Fruit fly (Drosophila melanogaster) whole organism, larva: ENCODE results near the gene CG32302.

ENCODE experiments used
- noc ChIP-seq: fragments of 200-800 bp; sonication (Bioruptor generic); optimal IDR thresholded peaks from 3 replicates; lab custom pipeline; 2019; ENCODE audit warnings: missing biosample characterization, mild to moderate bottlenecking, missing genetic modification characterization, moderate library complexity

CG32302 gene

dm6 chr3L:2268525-2268924, at the start of gene CG32302:
CG32302 (plus strand) TSS chr3L:2268825.
- no peak for TF ChIP-seq noc (tag; lab: Kevin White, UChicago)

- no peak for TF ChIP-seq noc (tag; lab: Kevin White, UChicago)
Observed at dm6 chr3L:2228367-2229171, 40.1 kb upstream of the CG32302 start.

- TF ChIP-seq noc (tag; lab: Kevin White, UChicago): no peak
Observed at dm6 chr3L:2229172-2229696, 39.4 kb upstream of the CG32302 start, which contains the start of gene Oseg2. Oseg2 (plus strand) TSS chr3L:2229646.

- no peak for TF ChIP-seq noc (tag; lab: Kevin White, UChicago)
Observed at dm6 chr3L:2237034-2237433, 31.6 kb upstream of the CG32302 start, which contains the start of gene CG9018. CG9018 (minus strand) TSS chr3L:2237076.

dm6 chr3L:2237543-2238233, 30.9 kb upstream of the CG32302 start, which contains the start of gene ACXD:
ACXD (plus strand) TSS chr3L:2237608.
- peak; percentile 87 for TF ChIP-seq noc (tag; lab: Kevin White, UChicago)

dm6 chr3L:2243846-2244528, 24.6 kb upstream of the CG32302 start, which contains the start of gene CG32301:
CG32301 (plus strand) TSS chr3L:2244478.
- no peak for TF ChIP-seq noc (tag; lab: Kevin White, UChicago)

DNA sequence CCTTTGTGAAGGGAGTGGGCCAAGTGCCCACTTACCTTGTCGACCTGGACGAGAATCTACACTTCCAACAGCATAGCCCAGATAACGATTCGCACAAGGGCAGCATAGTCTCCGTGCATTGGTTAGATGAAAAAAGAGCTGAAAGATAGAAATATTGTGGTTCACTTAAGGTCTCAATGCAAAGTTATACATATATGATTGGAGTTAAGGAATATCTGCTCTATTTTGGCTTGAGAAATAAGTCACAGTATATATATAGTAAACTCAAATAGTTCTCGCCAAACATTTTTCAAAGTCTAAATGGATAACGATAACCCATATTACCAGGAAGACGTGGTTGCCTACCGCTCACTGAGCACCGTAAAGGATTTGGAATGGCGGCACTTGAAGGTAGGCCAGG, 20.3 kb upstream of the CG32302 start, which contains the start of gene CG32305:
Gene CG32305 (plus strand): TSS at position 301 of the 400 bp plus-strand sequence.
- TF ChIP-seq noc (tag; lab: Kevin White, UChicago): no peak

DNA sequence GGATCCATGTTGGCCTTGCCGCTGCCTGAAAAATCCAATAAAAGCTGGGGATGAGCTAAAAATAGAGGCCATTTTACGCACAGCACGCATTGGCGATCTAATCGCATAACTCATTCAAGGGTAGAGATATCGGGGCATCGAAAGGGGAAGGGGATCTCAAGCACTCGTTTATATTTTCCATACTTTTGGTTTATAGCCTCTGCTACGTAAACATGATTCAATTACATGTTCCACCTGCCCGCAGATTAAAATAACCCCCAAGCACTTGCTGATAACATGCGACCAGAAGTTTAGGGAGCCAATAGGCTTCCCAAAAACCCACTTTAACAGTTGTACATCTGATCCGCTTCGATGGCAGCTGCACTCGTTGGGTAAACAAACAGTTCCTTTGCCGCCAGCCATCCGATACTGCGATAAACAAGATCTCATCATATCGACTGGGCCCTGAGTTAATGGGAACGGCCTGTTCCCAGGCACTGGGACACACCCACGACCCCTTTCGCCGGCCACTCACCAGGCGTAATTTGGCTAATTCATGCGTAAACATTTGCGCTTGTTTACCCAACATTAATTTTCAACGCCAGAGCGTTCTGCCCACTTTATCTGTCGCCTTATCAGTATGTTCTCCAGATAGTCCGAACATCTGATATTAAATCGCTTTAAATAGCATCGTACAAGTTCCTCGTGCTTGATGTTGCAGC, 14.5 kb upstream of the CG32302 start:
- peak; percentile 26 for TF ChIP-seq noc (tag; lab: Kevin White, UChicago)

DNA sequence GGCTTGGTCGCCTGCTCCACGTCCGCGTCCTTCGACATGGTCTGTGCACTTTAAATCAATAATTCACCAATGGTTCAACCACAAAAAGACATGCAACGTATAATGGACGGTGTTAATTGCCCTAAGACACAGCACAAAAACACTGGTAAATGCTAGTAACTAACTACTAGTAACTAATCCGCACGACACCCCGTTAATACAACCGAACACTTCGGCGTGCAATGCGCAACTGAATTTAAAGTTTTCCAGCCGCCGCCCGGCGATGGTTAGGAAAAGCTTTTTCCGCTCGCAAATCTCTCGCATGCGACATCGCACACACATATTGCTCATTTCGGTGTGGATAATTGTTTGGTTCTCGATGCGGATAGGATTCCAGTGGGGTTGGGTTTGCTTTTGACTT, 12.8 kb upstream of the CG32302 start:
- no peak for TF ChIP-seq noc (tag; lab: Kevin White, UChicago)

DNA sequence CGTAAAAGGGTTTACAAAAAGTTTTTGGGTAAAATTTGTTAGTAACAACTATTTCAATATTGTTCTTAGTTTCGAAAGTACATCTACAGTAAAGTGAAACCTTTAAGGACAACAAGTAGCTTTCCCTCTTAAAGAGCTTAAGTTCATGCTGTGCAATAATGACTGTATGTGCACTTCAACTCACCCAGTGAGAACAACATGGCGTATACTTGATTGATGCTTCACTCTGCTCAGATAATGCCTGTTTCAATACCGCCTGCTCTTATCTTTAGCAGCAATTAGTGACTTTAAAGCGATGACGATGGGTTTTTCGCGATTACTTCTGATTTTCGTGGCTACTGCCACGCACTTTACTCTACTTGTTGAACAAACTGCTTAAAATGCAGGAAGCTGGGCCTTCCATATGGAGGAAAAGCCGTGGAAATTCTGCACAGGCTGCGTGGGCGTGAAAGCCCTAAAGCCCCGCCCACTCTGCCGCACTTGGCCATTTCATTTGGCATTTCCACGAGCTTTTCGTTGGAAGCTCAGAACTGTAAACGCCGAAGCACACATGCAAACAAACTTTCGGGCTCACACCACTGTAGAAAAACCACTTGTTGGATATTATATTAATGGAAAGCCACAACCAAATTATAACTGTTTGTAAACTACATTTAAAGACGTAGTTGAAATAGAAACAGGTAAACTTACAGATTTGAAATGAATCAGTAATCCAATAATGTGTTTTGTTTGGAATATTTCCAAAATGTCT, 12.0 kb upstream of the CG32302 start:
- no peak for TF ChIP-seq noc (tag; lab: Kevin White, UChicago)

- TF ChIP-seq noc (tag; lab: Kevin White, UChicago): peak; percentile 91
Observed at dm6 chr3L:2257412-2257862, 11.2 kb upstream of the CG32302 start, which contains the start of the genes CG1275 and Elp5. CG1275 (minus strand) TSS chr3L:2257423. Elp5 (plus strand) TSS chr3L:2257456.

DNA sequence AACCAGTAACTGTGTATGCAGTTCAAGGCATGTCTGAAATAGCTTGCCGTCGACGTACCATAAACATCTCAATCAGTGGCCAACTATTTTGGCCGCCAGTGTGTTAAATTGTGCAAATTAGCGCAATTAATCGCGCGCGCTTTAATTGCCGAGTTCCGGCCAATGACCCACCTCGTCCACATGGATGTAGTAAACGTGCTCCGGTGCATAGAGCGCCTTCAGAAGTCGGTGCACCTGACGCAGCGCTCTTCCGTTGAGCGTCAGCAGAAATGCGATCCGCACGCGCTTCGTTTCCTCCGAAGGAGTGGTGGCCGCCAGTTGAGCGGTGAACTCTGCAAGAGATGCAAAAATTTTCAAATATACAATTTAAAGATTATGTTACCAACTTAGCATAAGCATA, 7.3 kb upstream of the CG32302 start:
- no peak for TF ChIP-seq noc (tag; lab: Kevin White, UChicago)

DNA sequence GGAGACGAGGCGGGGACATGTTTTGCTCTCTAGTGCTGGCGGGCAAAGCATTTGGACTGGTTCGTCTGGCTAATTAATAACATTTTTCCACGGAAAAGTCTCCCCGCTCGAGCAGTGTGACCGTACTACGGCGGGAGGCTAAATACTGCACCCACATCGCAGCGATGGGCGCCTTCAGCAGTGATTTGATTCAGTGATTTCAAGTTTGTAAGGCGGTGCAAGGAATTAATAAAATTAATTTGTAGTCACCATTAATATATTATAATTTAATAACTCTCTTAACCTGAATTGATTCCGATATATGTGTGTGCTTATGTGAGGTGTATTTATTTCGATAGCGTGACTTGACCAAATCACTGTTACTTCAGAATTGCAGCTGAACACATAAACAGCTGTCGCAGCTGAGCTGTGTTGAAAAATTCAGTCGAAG, 6.1 kb upstream of the CG32302 start, which contains the start of the genes oxt and CG13807:
Gene oxt (minus strand): TSS at position 150 of the 430 bp plus-strand sequence.
Gene CG13807 (plus strand): TSS at position 405 of the 430 bp plus-strand sequence.
- TF ChIP-seq noc (tag; lab: Kevin White, UChicago): peak; percentile 78
